Fruit fly (Drosophila melanogaster) whole organism, adult: ENCODE results near the gene mbo.

Experiments
- CG1620 ChIP-seq: fragments of 200-800 bp; sonication (Bioruptor generic); optimal IDR thresholded peaks from 2 replicates; lab custom pipeline; 2016; ENCODE audit warnings: missing biosample characterization, missing genetic modification characterization
- CG33017 ChIP-seq: fragments of 200-800 bp; sonication (Bioruptor generic); optimal IDR thresholded peaks from 2 replicates; lab custom pipeline; 2018; ENCODE audit warnings: missing biosample characterization, mild to moderate bottlenecking, missing genetic modification characterization, moderate library complexity
- CG7045 ChIP-seq: fragments of 200-800 bp; sonication (Bioruptor generic); optimal IDR thresholded peaks from 2 replicates; lab custom pipeline; 2017; ENCODE audit warnings: missing biosample characterization, mild to moderate bottlenecking, missing genetic modification characterization
- CG7101 ChIP-seq: fragments of 200-800 bp; sonication (Bioruptor generic); optimal IDR thresholded peaks from 2 replicates; lab custom pipeline; 2018; ENCODE audit warnings: missing biosample characterization, mild to moderate bottlenecking, missing genetic modification characterization, moderate library complexity
- Clk ChIP-seq: fragments of 200-800 bp; sonication (Bioruptor generic); optimal IDR thresholded peaks from 2 replicates; lab custom pipeline; 2017; ENCODE audit warnings: missing biosample characterization, missing genetic modification characterization
- Crg-1 ChIP-seq: fragments of 200-800 bp; sonication (Bioruptor generic); optimal IDR thresholded peaks from 2 replicates; lab custom pipeline; 2016; ENCODE audit warnings: missing biosample characterization, missing genetic modification characterization
- Mnt ChIP-seq: fragments of 200-800 bp; sonication (Bioruptor generic); optimal IDR thresholded peaks from 2 replicates; lab custom pipeline; 2016; ENCODE audit warnings: missing biosample characterization, mild to moderate bottlenecking, missing genetic modification characterization
- bab1 ChIP-seq: fragments of 200-800 bp; sonication (Bioruptor generic); optimal IDR thresholded peaks from 3 replicates; lab custom pipeline; 2019; ENCODE audit warnings: missing biosample characterization, mild to moderate bottlenecking, missing genetic modification characterization, moderate library complexity
- cic ChIP-seq: fragments of 200-800 bp; sonication (Bioruptor generic); optimal IDR thresholded peaks from 2 replicates; lab custom pipeline; 2017; ENCODE audit warnings: missing biosample characterization, mild to moderate bottlenecking, missing genetic modification characterization, moderate library complexity
- cnc ChIP-seq, 2 experiments: fragments of >200 bp; optimal IDR thresholded peaks; 2 replicates each; lab custom pipeline; 2017
- ovo ChIP-seq: fragments of 200-800 bp; sonication (Bioruptor generic); optimal IDR thresholded peaks from 2 replicates; lab custom pipeline; 2016; ENCODE audit warnings: missing biosample characterization, missing genetic modification characterization

DNA sequence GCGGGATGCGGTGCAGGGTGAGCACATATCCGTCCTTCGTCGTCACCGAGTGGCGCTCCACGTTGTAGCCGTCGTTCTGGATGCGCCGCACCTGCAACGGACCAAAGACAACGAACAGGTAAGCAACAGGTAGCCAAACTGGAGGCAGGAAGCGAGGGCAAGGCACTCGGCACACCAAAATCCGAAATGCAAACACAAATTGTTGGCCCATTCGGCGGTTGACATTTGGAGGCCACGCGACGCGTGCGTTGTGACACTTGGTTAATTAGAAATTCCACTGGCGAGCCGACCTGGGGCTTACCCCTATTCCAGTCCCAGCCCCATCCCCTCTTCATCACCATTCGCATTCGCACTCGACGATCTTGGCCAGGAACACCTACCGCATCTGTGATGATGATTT, 37.2 kb downstream of the mbo start:
- TF ChIP-seq CG7045 (GFP tag; lab: Kevin White, UChicago) (no peak), CG1620 (no peak), cnc (optimal IDR thresholded peaks at IDR 0.05; lab: Kevin White, UChicago) (no peak), Mnt (GFP tag; lab: Kevin White, UChicago) (no peak), ovo (GFP tag; lab: Kevin White, UChicago) (no peak), CG7101 (tag; lab: Kevin White, UChicago) (no peak), cic (GFP tag; lab: Kevin White, UChicago) (no peak), Clk (GFP tag; lab: Kevin White, UChicago) (no peak), Crg-1 (GFP tag; lab: Kevin White, UChicago) (no peak), bab1 (no peak), CG33017 (tag; lab: Kevin White, UChicago) (no peak)
